Worm (Caenorhabditis elegans) whole organism, L3 larva: ENCODE data around the gene cest-9.1.

ENCODE experiments used
- ceh-16 ChIP-seq: sonication (generic microtip); optimal IDR thresholded peaks from 2 replicates; lab custom pipeline; 2017; ENCODE audit warnings: missing biosample characterization, missing genetic modification characterization
- egl-27 ChIP-seq: sonication (generic microtip); optimal IDR thresholded peaks from 4 replicates; lab custom pipeline; 2017; ENCODE audit warnings: missing biosample characterization, missing genetic modification reagents, missing genetic modification characterization
- fkh-10 ChIP-seq: sonication (generic microtip); optimal IDR thresholded peaks from 2 replicates; lab custom pipeline; 2017; ENCODE audit warnings: missing biosample characterization, missing genetic modification reagents, missing genetic modification characterization
- jun-1 ChIP-seq: fragments of 150-350 bp; optimal IDR thresholded peaks from 2 replicates; lab custom pipeline; 2014; ENCODE audit warnings: missing biosample characterization, missing genetic modification reagents, missing genetic modification characterization
- nhr-11 ChIP-seq: fragments of 150-350 bp; optimal IDR thresholded peaks from 2 replicates; lab custom pipeline; 2014; ENCODE audit warnings: missing biosample characterization, missing genetic modification characterization
- nhr-237 ChIP-seq: fragments of 150-350 bp; optimal IDR thresholded peaks from 2 replicates; lab custom pipeline; 2014; ENCODE audit warnings: missing biosample characterization, missing genetic modification characterization
- nhr-67 ChIP-seq: fragments of 150-350 bp; optimal IDR thresholded peaks from 2 replicates; lab custom pipeline; 2014; ENCODE audit warnings: missing biosample characterization, missing genetic modification characterization
- nhr-76 ChIP-seq: fragments of 150-350 bp; sonication (generic microtip); optimal IDR thresholded peaks from 5 replicates; lab custom pipeline; 2014; ENCODE audit warnings: missing biosample characterization, missing genetic modification characterization
- nhr-77 ChIP-seq: fragments of 150-350 bp; optimal IDR thresholded peaks from 2 replicates; lab custom pipeline; 2014; ENCODE audit warnings: missing biosample characterization, missing genetic modification characterization
- snpc-4 ChIP-seq: fragments of 150-350 bp; optimal IDR thresholded peaks from 2 replicates; lab custom pipeline; 2014; ENCODE audit warnings: missing biosample characterization, missing genetic modification characterization
- unc-62 ChIP-seq: fragments of 150-350 bp; sonication (generic microtip); optimal IDR thresholded peaks from 4 replicates; lab custom pipeline; 2014; ENCODE audit warnings: missing biosample characterization, missing genetic modification reagents, missing genetic modification characterization

DNA sequence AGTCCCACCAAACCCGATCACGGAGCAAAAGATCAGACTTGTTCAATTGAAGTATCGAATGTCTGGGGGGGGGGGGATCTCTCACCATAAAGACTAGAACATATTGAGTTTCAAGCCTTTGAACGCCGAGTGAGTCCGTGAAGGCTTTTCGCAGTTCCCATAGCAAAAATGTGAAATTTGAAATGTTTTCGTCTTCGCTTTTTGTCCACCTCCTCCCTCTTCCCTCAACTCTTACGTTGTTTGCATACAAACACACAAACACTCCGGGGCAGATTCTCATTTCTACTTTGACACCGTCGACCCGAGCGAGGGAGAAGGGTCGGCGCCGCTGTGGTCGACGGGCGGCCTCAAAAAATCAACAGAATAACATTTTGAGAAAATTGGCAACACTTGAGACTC, 46.9 kb upstream of the cest-9.1 start:
- no peak for TF ChIP-seq nhr-11 (tag; lab: Kevin White, UChicago)
- TF ChIP-seq nhr-67 = no peak
- no peak for TF ChIP-seq egl-27 (tag; lab: Kevin White, UChicago)
- no peak for TF ChIP-seq unc-62 (GFP tag; lab: Kevin White, UChicago)
- no peak for TF ChIP-seq fkh-10 (GFP tag; lab: Kevin White, UChicago)
- TF ChIP-seq nhr-77 (tag; lab: Kevin White, UChicago) = no peak
- no peak for TF ChIP-seq ceh-16 (tag; lab: Kevin White, UChicago)
- TF ChIP-seq nhr-76 = no peak
- TF ChIP-seq nhr-237 (tag; lab: Kevin White, UChicago) = no peak
- TF ChIP-seq jun-1 (tag; lab: Kevin White, UChicago) = no peak
- no peak for TF ChIP-seq snpc-4
